Fruit fly (Drosophila melanogaster): ENCODE measurements around the gene TwdlZ.
A peak's percentile ranks its signal among the peaks of the same experiment; 100 is the strongest.

The TwdlZ gene

dm6 chrX:16750712-16751578, 13.0 kb downstream of the TwdlZ start (continued):
- TF ChIP-seq Ets96B (tag; optimal IDR thresholded peaks at IDR 0.05), result peak; percentile 85
- TF ChIP-seq CG32006 (GFP tag; optimal IDR thresholded peaks at IDR 0.05), result peak; percentile 91
- TF ChIP-seq Blimp-1 (GFP tag; optimal IDR thresholded peaks at IDR 0.05), result peak; percentile 78
- peak; percentile 89 for TF ChIP-seq topi (GFP tag; optimal IDR thresholded peaks at IDR 0.05)
- peak; percentile 97 for TF ChIP-seq Eip78C (GFP tag)
- peak; percentile 93 for TF ChIP-seq CG6276 (GFP tag; optimal IDR thresholded peaks at IDR 0.05)
- TF ChIP-seq vri (GFP tag; optimal IDR thresholded peaks at IDR 0.05), result peak; percentile 64
- peak; percentile 62 for TF ChIP-seq fd85E (GFP tag; optimal IDR thresholded peaks at IDR 0.05)
- peak; percentile 92 for TF ChIP-seq Eip93F (GFP tag; optimal IDR thresholded peaks at IDR 0.05)
- TF ChIP-seq Sox15 (GFP tag; optimal IDR thresholded peaks at IDR 0.05), result peak; percentile 61
- peak; percentile 89 for TF ChIP-seq Eip75B (GFP tag; optimal IDR thresholded peaks at IDR 0.05)
- TF ChIP-seq Lpt (GFP tag; optimal IDR thresholded peaks at IDR 0.05), result peak; percentile 91
- TF ChIP-seq dsx (GFP tag; optimal IDR thresholded peaks at IDR 0.05; ENCODE audit: poor library complexity, severe bottlenecking), result peak; percentile 88
- TF ChIP-seq Smox (GFP tag; optimal IDR thresholded peaks at IDR 0.05), result peak; percentile 87
- TF ChIP-seq Hr39 (GFP tag; optimal IDR thresholded peaks at IDR 0.05), result peak; percentile 61
- TF ChIP-seq Ets21C (GFP tag; optimal IDR thresholded peaks at IDR 0.05), result peak; percentile 60
- peak; percentile 79 for TF ChIP-seq CG1621 (tag; optimal IDR thresholded peaks at IDR 0.05)
- TF ChIP-seq eg (GFP tag; IDR thresholded peaks at IDR 0.05), result peak; percentile 88
- TF ChIP-seq CG9139 (GFP tag; optimal IDR thresholded peaks at IDR 0.05), result peak; percentile 95
- peak; percentile 85 for TF ChIP-seq achi (GFP tag; optimal IDR thresholded peaks at IDR 0.05)
- TF ChIP-seq Hr4 (GFP tag; optimal IDR thresholded peaks at IDR 0.05), result peak; percentile 80
- no peak for TF ChIP-seq Hr38 (GFP tag; optimal IDR thresholded peaks at IDR 0.05)
- peak; percentile 90 for TF ChIP-seq esn (GFP tag; optimal IDR thresholded peaks at IDR 0.05)
- TF ChIP-seq Met (GFP tag; optimal IDR thresholded peaks at IDR 0.05), result peak; percentile 85
- TF ChIP-seq CG8632 (GFP tag; optimal IDR thresholded peaks at IDR 0.05), result peak; percentile 83
- TF ChIP-seq cyc (GFP tag; optimal IDR thresholded peaks at IDR 0.05), result peak; percentile 66

DNA sequence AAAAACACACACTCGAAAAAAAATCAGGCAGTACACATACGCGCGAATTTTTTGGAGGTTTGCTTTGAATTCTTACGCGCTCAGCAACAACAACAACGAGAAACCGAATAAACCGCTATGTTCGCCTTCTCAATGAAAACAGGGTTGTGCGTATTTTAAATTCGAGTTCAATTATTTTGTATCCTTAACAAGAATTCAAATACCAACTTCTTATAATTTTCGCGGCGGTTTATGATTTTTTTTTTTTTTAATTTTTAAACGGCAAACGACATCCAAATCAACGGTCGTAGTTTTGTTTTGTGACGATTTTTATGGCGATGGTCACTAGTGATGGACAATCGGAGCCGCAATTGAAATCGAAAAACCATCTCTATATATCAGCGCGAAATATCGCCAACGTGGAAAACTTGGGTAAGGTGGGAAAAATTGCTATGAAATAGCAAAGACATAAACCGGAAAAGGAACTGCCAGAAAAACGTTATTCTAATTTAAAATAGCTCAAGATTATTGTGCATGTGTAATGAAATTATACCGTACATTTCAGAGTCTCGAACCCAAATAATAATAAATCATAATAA, 13.7 kb downstream of the TwdlZ start, which contains the start of gene goe:
TSS of gene goe (minus strand) at position 332 of the 578 bp plus-strand sequence.
- TF ChIP-seq CG8319 (GFP tag; optimal IDR thresholded peaks at IDR 0.05), result peak; percentile 17
- peak; percentile 19 for TF ChIP-seq CG34406 (GFP tag; optimal IDR thresholded peaks at IDR 0.05)
- peak in 1 of 2 experiments; percentile 8 for TF ChIP-seq salr (GFP tag; optimal IDR thresholded peaks at IDR 0.05)
- peak; percentile 68 for TF ChIP-seq Sox14 (GFP tag; optimal IDR thresholded peaks at IDR 0.05)
- TF ChIP-seq fd85E (GFP tag; optimal IDR thresholded peaks at IDR 0.05), result no peak
- TF ChIP-seq ss (GFP tag; optimal IDR thresholded peaks at IDR 0.05), result peak in 1 of 2 experiments; percentile 35
- peak; percentile 81 for TF ChIP-seq Hr39 (GFP tag; optimal IDR thresholded peaks at IDR 0.05)
- peak; percentile 40 for TF ChIP-seq CG6854 (GFP tag; optimal IDR thresholded peaks at IDR 0.05)
- TF ChIP-seq CG1621 (tag; optimal IDR thresholded peaks at IDR 0.05), result no peak
- peak; percentile 27 for TF ChIP-seq dac (GFP tag; optimal IDR thresholded peaks at IDR 0.05)
- TF ChIP-seq Hr38 (GFP tag; optimal IDR thresholded peaks at IDR 0.05), result no peak
- TF ChIP-seq Ets96B (tag; optimal IDR thresholded peaks at IDR 0.05), result no peak
- TF ChIP-seq CG9139 (GFP tag; optimal IDR thresholded peaks at IDR 0.05), result no peak
- no peak for TF ChIP-seq CG6808 (GFP tag; optimal IDR thresholded peaks at IDR 0.05)
- peak; percentile 60 for TF ChIP-seq OdsH (GFP tag; optimal IDR thresholded peaks at IDR 0.05)
- peak; percentile 39 for TF ChIP-seq Sox15 (GFP tag; optimal IDR thresholded peaks at IDR 0.05)
- peak; percentile 62 for TF ChIP-seq cyc (GFP tag; optimal IDR thresholded peaks at IDR 0.05)
- no peak for TF ChIP-seq CG15336 (GFP tag; IDR thresholded peaks at IDR 0.05)
- no peak for TF ChIP-seq CG16779 (tag; optimal IDR thresholded peaks at IDR 0.05)
- peak; percentile 58; the same call in 2 of the 3 replicates for TF ChIP-seq eg (GFP tag; IDR thresholded peaks at IDR 0.05)
- peak; percentile 39 for TF ChIP-seq CG8632 (GFP tag; optimal IDR thresholded peaks at IDR 0.05)
- no peak for TF ChIP-seq fd59A (GFP tag; optimal IDR thresholded peaks at IDR 0.05)
- TF ChIP-seq Lpt (GFP tag; optimal IDR thresholded peaks at IDR 0.05), result peak; percentile 5
- TF ChIP-seq achi (GFP tag; optimal IDR thresholded peaks at IDR 0.05), result peak; percentile 49
- TF ChIP-seq pdm3 (GFP tag; optimal IDR thresholded peaks at IDR 0.05), result peak; percentile 67
- peak; percentile 37 for TF ChIP-seq CG3032 (tag; optimal IDR thresholded peaks at IDR 0.05)
- TF ChIP-seq dsx (GFP tag; optimal IDR thresholded peaks at IDR 0.05; ENCODE audit: poor library complexity, severe bottlenecking), result no peak
- TF ChIP-seq Sox102F (GFP tag; optimal IDR thresholded peaks at IDR 0.05), result peak; percentile 32
- TF ChIP-seq acj6 (GFP tag; optimal IDR thresholded peaks at IDR 0.05), result peak; percentile 56
- peak; percentile 83 for TF ChIP-seq Eip78C (GFP tag)
- no peak for TF ChIP-seq CG6276 (GFP tag; optimal IDR thresholded peaks at IDR 0.05)
- no peak for TF ChIP-seq CG10669 (GFP tag; optimal IDR thresholded peaks at IDR 0.05)
- peak; percentile 49 for TF ChIP-seq topi (GFP tag; optimal IDR thresholded peaks at IDR 0.05)
- peak; percentile 78 for TF ChIP-seq CG6163 (GFP tag; IDR thresholded peaks at IDR 0.05)
- TF ChIP-seq CG10631 (GFP tag; optimal IDR thresholded peaks at IDR 0.05), result peak; percentile 55
